Worm (Caenorhabditis elegans) whole organism, L1 larva: ENCODE data around the gene clr-1.

Experiments
- C16A3.4 ChIP-seq: fragments of 150-350 bp; optimal IDR thresholded peaks from 2 replicates; lab custom pipeline; 2014; ENCODE audit warnings: missing biosample characterization, missing genetic modification characterization
- elt-3 ChIP-seq, 6 experiments: fragments of 150-350 bp in 1 of 6; sonication (generic microtip); optimal IDR thresholded peaks; 2 replicates each; lab custom pipeline; 2017 to 2018; ENCODE audit warnings: missing biosample characterization in 6 of 6, missing genetic modification characterization in 6 of 6, inconsistent platforms in 1 of 6
- isw-1 ChIP-seq: fragments of 200-800 bp; sonication (Bioruptor generic); IDR thresholded peaks from 2 replicates; pipeline ENCODE4 v1.3.6; 2022; ENCODE audit warnings: missing genetic modification characterization, missing compliant biosample characterization
- lin-15B ChIP-seq: fragments of 150-350 bp; sonication (generic microtip); optimal IDR thresholded peaks from 3 replicates; lab custom pipeline; 2014; ENCODE audit warnings: missing biosample characterization, missing genetic modification characterization
- lin-35 ChIP-seq, 2 experiments: fragments of 150-350 bp; optimal IDR thresholded peaks; 2 replicates each; lab custom pipeline; 2014; ENCODE audit warnings: missing biosample characterization in 2 of 2, missing genetic modification characterization in 2 of 2, missing genetic modification reagents in 2 of 2
- lsy-2 ChIP-seq, 2 experiments: fragments of 150-350 bp; optimal IDR thresholded peaks; 2 replicates each; lab custom pipeline; 2014; ENCODE audit warnings: missing biosample characterization in 2 of 2, missing genetic modification characterization in 2 of 2
- nhr-237 ChIP-seq: fragments of 150-350 bp; optimal IDR thresholded peaks from 2 replicates; lab custom pipeline; 2014; ENCODE audit warnings: missing biosample characterization, missing genetic modification characterization
- nhr-28 ChIP-seq: fragments of 150-350 bp; optimal IDR thresholded peaks from 2 replicates; lab custom pipeline; 2014; ENCODE audit warnings: missing biosample characterization, missing genetic modification characterization
- nhr-76 ChIP-seq: sonication (generic microtip); optimal IDR thresholded peaks from 2 replicates; lab custom pipeline; 2017; ENCODE audit warnings: missing biosample characterization, missing genetic modification characterization
- pqm-1 ChIP-seq: sonication (generic microtip); optimal IDR thresholded peaks from 3 replicates; lab custom pipeline; 2017; ENCODE audit warnings: missing biosample characterization, missing genetic modification characterization
- unc-62 ChIP-seq: fragments of 150-350 bp; optimal IDR thresholded peaks from 2 replicates; lab custom pipeline; 2014; ENCODE audit warnings: missing biosample characterization, missing genetic modification reagents, missing genetic modification characterization
- unc-98 ChIP-seq: fragments of 200-800 bp; sonication (Bioruptor generic); IDR thresholded peaks from 2 replicates; pipeline ENCODE4 v1.3.6; 2022; ENCODE audit warnings: missing genetic modification characterization, missing compliant biosample characterization
- ztf-11 ChIP-seq, 2 experiments: sonication (generic microtip); optimal IDR thresholded peaks; 2 replicates each; lab custom pipeline; 2016 to 2017; ENCODE audit warnings: missing genetic modification characterization in 2 of 2, missing biosample characterization in 1 of 2, missing compliant biosample characterization in 1 of 2

ce11 chrII:5511417-5512353, 45.5 kb downstream of the clr-1 start:
- TF ChIP-seq isw-1 (GFP tag; lab: Robert Waterston, UW) (peak; percentile 8; the same call in 1 of the 2 replicates), lin-15B (no peak), lsy-2 (tag; optimal IDR thresholded peaks at IDR 0.05; lab: Kevin White, UChicago) (peak in 1 of 2 experiments; percentile 48), unc-62 (no peak), nhr-28 (tag; lab: Kevin White, UChicago) (no peak), nhr-237 (no peak), unc-98 (peak; percentile 61), elt-3 (tag; optimal IDR thresholded peaks at IDR 0.05; lab: Kevin White, UChicago) (no peak), C16A3.4 (no peak), nhr-76 (tag; lab: Kevin White, UChicago) (no peak), ztf-11 (tag; optimal IDR thresholded peaks at IDR 0.05; lab: Kevin White, UChicago) (peak in 1 of 2 experiments; percentile 35), pqm-1 (tag; lab: Kevin White, UChicago) (no peak), lin-35 (GFP tag; optimal IDR thresholded peaks at IDR 0.05; lab: Kevin White, UChicago) (peak in 1 of 2 experiments; percentile 24)
